Worm (Caenorhabditis elegans) whole organism, early embryonic: ENCODE measurements around the gene F16B4.7.
A peak's percentile ranks its signal among the peaks of the same experiment; 100 is the strongest.

Source experiments
- ama-1 ChIP-seq: fragments of 150-350 bp; optimal IDR thresholded peaks from 2 replicates; lab custom pipeline; 2014
- ceh-13 ChIP-seq: fragments of 200-800 bp; sonication (Bioruptor generic); optimal IDR thresholded peaks from 2 replicates; lab custom pipeline; 2018; ENCODE audit warnings: mild to moderate bottlenecking, missing genetic modification characterization, missing compliant biosample characterization
- ceh-36 ChIP-seq: sonication (generic microtip); optimal IDR thresholded peaks from 2 replicates; lab custom pipeline; 2016; ENCODE audit warnings: missing genetic modification characterization, inconsistent platforms, missing compliant biosample characterization
- flt-1 ChIP-seq: fragments of 200-800 bp; sonication (Bioruptor generic); IDR thresholded peaks from 2 replicates; pipeline ENCODE4 v1.3.6; 2022; ENCODE audit warnings: missing genetic modification characterization, missing compliant biosample characterization
- hmg-4 ChIP-seq: fragments of 200-800 bp; sonication (Bioruptor generic); optimal IDR thresholded peaks from 2 replicates; lab custom pipeline; 2018; ENCODE audit warnings: mild to moderate bottlenecking, missing genetic modification characterization, missing compliant biosample characterization
- hnd-1 ChIP-seq: sonication (generic microtip); optimal IDR thresholded peaks from 2 replicates; lab custom pipeline; 2016; ENCODE audit warnings: missing genetic modification characterization, missing compliant biosample characterization
- scrt-1 ChIP-seq: fragments of 200-800 bp; sonication (Bioruptor generic); IDR thresholded peaks from 2 replicates; pipeline ENCODE4 v1.3.6; 2022; ENCODE audit warnings: missing genetic modification characterization, missing compliant biosample characterization
- tra-4 ChIP-seq: sonication (generic microtip); optimal IDR thresholded peaks from 2 replicates; lab custom pipeline; 2017; ENCODE audit warnings: missing genetic modification characterization, missing compliant biosample characterization

- no peak for TF ChIP-seq flt-1 (GFP tag; lab: Robert Waterston, UW)
- no peak for TF ChIP-seq ama-1 (lab: Kevin White, UChicago)
- TF ChIP-seq hnd-1 (tag; lab: Kevin White, UChicago), result no peak
- TF ChIP-seq hmg-4, result no peak
- TF ChIP-seq ceh-13 (GFP tag; lab: Kevin White, UChicago), result no peak
- peak; percentile 22 for TF ChIP-seq ceh-36 (tag; lab: Kevin White, UChicago)
- no peak for TF ChIP-seq scrt-1 (GFP tag; lab: Robert Waterston, UW)
- TF ChIP-seq tra-4 (tag; lab: Kevin White, UChicago), result no peak
Observed at ce11 chrV:1575493-1576084, 9.9 kb upstream of the F16B4.7 start.
